Worm (Caenorhabditis elegans) whole organism, L3 larva: ENCODE data around the gene C41A3.2.

Source experiments
- R02D3.7 ChIP-seq: fragments of 150-350 bp; optimal IDR thresholded peaks from 2 replicates; lab custom pipeline; 2014; ENCODE audit warnings: missing biosample characterization, missing genetic modification characterization
- aly-2 ChIP-seq: fragments of 150-350 bp; optimal IDR thresholded peaks from 2 replicates; lab custom pipeline; 2014; ENCODE audit warnings: missing biosample characterization, missing genetic modification characterization
- ama-1 ChIP-seq: fragments of 150-350 bp; optimal IDR thresholded peaks from 2 replicates; lab custom pipeline; 2018
- ceh-16 ChIP-seq: sonication (generic microtip); optimal IDR thresholded peaks from 2 replicates; lab custom pipeline; 2017; ENCODE audit warnings: missing biosample characterization, missing genetic modification characterization
- ceh-28 ChIP-seq: fragments of 150-350 bp; optimal IDR thresholded peaks from 2 replicates; lab custom pipeline; 2014; ENCODE audit warnings: missing biosample characterization, missing genetic modification reagents, missing genetic modification characterization
- ceh-9 ChIP-seq: sonication (generic microtip); optimal IDR thresholded peaks from 2 replicates; lab custom pipeline; 2018; ENCODE audit warnings: missing biosample characterization, missing genetic modification characterization
- egl-27 ChIP-seq: sonication (generic microtip); optimal IDR thresholded peaks from 4 replicates; lab custom pipeline; 2017; ENCODE audit warnings: missing biosample characterization, missing genetic modification reagents, missing genetic modification characterization
- egl-5 ChIP-seq: fragments of 150-350 bp; optimal IDR thresholded peaks from 2 replicates; lab custom pipeline; 2017; ENCODE audit warnings: missing biosample characterization, missing genetic modification reagents, missing genetic modification characterization, inconsistent platforms
- elt-2 ChIP-seq: sonication (generic microtip); optimal IDR thresholded peaks from 2 replicates; lab custom pipeline; 2016; ENCODE audit warnings: missing genetic modification reagents, mild to moderate bottlenecking, missing genetic modification characterization, missing compliant biosample characterization
- fkh-2 ChIP-seq: fragments of 150-350 bp; optimal IDR thresholded peaks from 2 replicates; lab custom pipeline; 2014; ENCODE audit warnings: missing biosample characterization, missing genetic modification reagents, missing genetic modification characterization
- hmg-11 ChIP-seq: sonication (generic microtip); optimal IDR thresholded peaks from 2 replicates; lab custom pipeline; 2016; ENCODE audit warnings: missing genetic modification characterization, missing compliant biosample characterization
- jun-1 ChIP-seq: fragments of 150-350 bp; optimal IDR thresholded peaks from 2 replicates; lab custom pipeline; 2014; ENCODE audit warnings: missing biosample characterization, missing genetic modification reagents, missing genetic modification characterization
- lin-15B ChIP-seq: fragments of 150-350 bp; optimal IDR thresholded peaks from 2 replicates; lab custom pipeline; 2014; ENCODE audit warnings: missing biosample characterization, missing genetic modification characterization
- lin-39 ChIP-seq: fragments of 150-350 bp; optimal IDR thresholded peaks from 2 replicates; lab custom pipeline; 2018; ENCODE audit warnings: missing biosample characterization, missing genetic modification reagents, missing genetic modification characterization
- lsy-12 ChIP-seq: sonication (generic microtip); optimal IDR thresholded peaks from 2 replicates; lab custom pipeline; 2016; ENCODE audit warnings: mild to moderate bottlenecking, missing genetic modification characterization, missing compliant biosample characterization
- mdl-1 ChIP-seq: fragments of 150-350 bp; optimal IDR thresholded peaks from 2 replicates; lab custom pipeline; 2014; ENCODE audit warnings: missing biosample characterization, missing genetic modification characterization
- mml-1 ChIP-seq: fragments of 150-350 bp; sonication (generic microtip); optimal IDR thresholded peaks from 3 replicates; lab custom pipeline; 2014; ENCODE audit warnings: missing biosample characterization, missing genetic modification characterization
- nfya-1 ChIP-seq: sonication (generic microtip); optimal IDR thresholded peaks from 2 replicates; lab custom pipeline; 2017; ENCODE audit warnings: missing genetic modification characterization, mild to moderate bottlenecking, missing compliant biosample characterization, antibody characterized with exemption, moderate library complexity; ENCODE audit not compliant: insufficient read depth
- nhr-11 ChIP-seq: fragments of 150-350 bp; optimal IDR thresholded peaks from 2 replicates; lab custom pipeline; 2014; ENCODE audit warnings: missing biosample characterization, missing genetic modification characterization
- nhr-237 ChIP-seq: fragments of 150-350 bp; optimal IDR thresholded peaks from 2 replicates; lab custom pipeline; 2014; ENCODE audit warnings: missing biosample characterization, missing genetic modification characterization
- nhr-25 ChIP-seq: sonication (generic microtip); optimal IDR thresholded peaks from 2 replicates; lab custom pipeline; 2017; ENCODE audit warnings: missing biosample characterization, missing genetic modification characterization
- nhr-43 ChIP-seq: sonication (generic microtip); optimal IDR thresholded peaks from 2 replicates; lab custom pipeline; 2016; ENCODE audit warnings: mild to moderate bottlenecking, missing genetic modification characterization, missing compliant biosample characterization; ENCODE audit not compliant: poor library complexity, severe bottlenecking
- nhr-67 ChIP-seq: fragments of 150-350 bp; optimal IDR thresholded peaks from 2 replicates; lab custom pipeline; 2014; ENCODE audit warnings: missing biosample characterization, missing genetic modification characterization
- pha-4 ChIP-seq: fragments of 150-350 bp; optimal IDR thresholded peaks from 2 replicates; lab custom pipeline; 2014; ENCODE audit warnings: missing biosample characterization, missing genetic modification reagents, missing genetic modification characterization
- pqm-1 ChIP-seq: fragments of 150-350 bp; optimal IDR thresholded peaks from 2 replicates; lab custom pipeline; 2017; ENCODE audit warnings: missing biosample characterization, missing genetic modification characterization, inconsistent platforms
- skn-1 ChIP-seq: fragments of 150-350 bp; optimal IDR thresholded peaks from 2 replicates; lab custom pipeline; 2014; ENCODE audit warnings: missing biosample characterization, missing genetic modification characterization
- snpc-4 ChIP-seq: fragments of 150-350 bp; optimal IDR thresholded peaks from 2 replicates; lab custom pipeline; 2014; ENCODE audit warnings: missing biosample characterization, missing genetic modification characterization
- unc-39 ChIP-seq: sonication (generic microtip); optimal IDR thresholded peaks from 4 replicates; lab custom pipeline; 2017; ENCODE audit warnings: missing biosample characterization, missing genetic modification characterization
- unc-62 ChIP-seq: fragments of 150-350 bp; sonication (generic microtip); optimal IDR thresholded peaks from 4 replicates; lab custom pipeline; 2014; ENCODE audit warnings: missing biosample characterization, missing genetic modification reagents, missing genetic modification characterization
- zag-1 ChIP-seq: fragments of 150-350 bp; optimal IDR thresholded peaks from 2 replicates; lab custom pipeline; 2014; ENCODE audit warnings: missing biosample characterization, missing genetic modification characterization
- ztf-4 ChIP-seq: fragments of 150-350 bp; optimal IDR thresholded peaks from 2 replicates; lab custom pipeline; 2014; ENCODE audit warnings: missing biosample characterization, missing genetic modification characterization

The C41A3.2 gene

DNA sequence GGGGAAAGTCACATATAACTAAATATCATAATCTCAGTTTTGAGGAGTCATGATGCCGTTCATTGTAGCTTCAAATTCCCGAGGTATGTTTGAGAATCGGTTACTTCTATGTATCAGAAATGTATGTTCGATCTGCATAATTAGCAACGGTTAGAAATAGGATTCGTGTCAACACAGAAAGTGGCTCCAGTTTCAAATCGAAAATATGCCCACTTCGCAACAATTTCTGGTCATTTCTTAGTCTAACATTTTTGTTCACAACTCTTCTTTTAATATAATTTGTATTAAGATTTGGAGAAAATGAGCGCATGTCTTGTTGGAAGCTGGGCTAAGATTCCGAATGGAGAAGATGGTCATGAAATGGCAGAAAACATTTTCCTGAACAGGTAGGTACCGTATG lies 640 bp downstream of the C41A3.2 start, which contains the start of gene pks-1:
pks-1 (plus strand) TSS at position 301 of the 400 bp plus-strand sequence.
- TF ChIP-seq ceh-16 (tag; lab: Kevin White, UChicago): no peak
- TF ChIP-seq, all 47 proteins: peak for 0

ce11 chrX:5407271-5407670 lies 6.9 kb downstream of the C41A3.2 start:
- TF ChIP-seq mdl-1 (no peak), ztf-4 (tag; lab: Kevin White, UChicago) (no peak), egl-27 (tag; lab: Kevin White, UChicago) (no peak), nhr-43 (tag; lab: Kevin White, UChicago) (peak; percentile 3), lin-39 (tag; lab: Kevin White, UChicago) (no peak), pha-4 (peak; percentile 28), elt-2 (tag; lab: Kevin White, UChicago) (peak; percentile 23), lsy-12 (tag; lab: Kevin White, UChicago) (peak; percentile 13), lin-15B (no peak), mml-1 (tag; lab: Kevin White, UChicago) (no peak), snpc-4 (no peak), unc-39 (tag; lab: Kevin White, UChicago) (no peak), hmg-11 (tag; lab: Kevin White, UChicago) (peak; percentile 36), ama-1 (lab: Kevin White, UChicago) (no peak)

DNA sequence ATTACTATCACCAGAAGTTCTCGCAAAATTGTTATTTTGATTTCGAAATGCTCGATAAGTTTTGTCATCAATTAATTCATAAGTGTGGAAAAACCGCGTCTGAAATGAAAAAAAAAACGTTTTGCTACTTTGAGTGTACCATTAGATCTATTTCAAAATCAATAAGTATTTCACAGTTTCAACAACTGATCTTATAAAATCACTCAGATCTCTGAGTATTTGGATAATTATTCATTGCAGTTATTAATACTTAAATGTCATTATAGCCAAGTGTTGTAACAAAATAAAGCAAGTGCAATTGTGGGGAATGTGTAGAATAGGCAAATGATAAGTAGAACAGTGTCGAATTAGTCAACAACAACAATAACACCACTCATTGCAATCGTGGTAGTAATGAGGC lies 7.8 kb downstream of the C41A3.2 start, which contains the start of gene C03F11.4:
C03F11.4 (minus strand) TSS at position 101 of the 400 bp plus-strand sequence.
- TF ChIP-seq nfya-1 (tag; lab: Kevin White, UChicago): no peak
- TF ChIP-seq egl-5: no peak
- TF ChIP-seq fkh-2: no peak
- TF ChIP-seq skn-1 (tag; lab: Kevin White, UChicago): no peak
- no peak for TF ChIP-seq R02D3.7
- no peak for TF ChIP-seq ceh-28 (tag; lab: Kevin White, UChicago)
- no peak for TF ChIP-seq nhr-43 (tag; lab: Kevin White, UChicago)
- no peak for TF ChIP-seq nhr-67
- TF ChIP-seq ceh-16 (tag; lab: Kevin White, UChicago): no peak

- TF ChIP-seq pqm-1 (tag; lab: Kevin White, UChicago) (peak; percentile 76), elt-2 (tag; lab: Kevin White, UChicago) (peak; percentile 87), lsy-12 (tag; lab: Kevin White, UChicago) (no peak)
These were observed 13.6 kb downstream of the C41A3.2 start, which contains the start of gene scav-1 for ce11 chrX:5400524-5400923. Gene scav-1 (minus strand): TSS chrX:5400584.

ce11 chrX:5397300-5397699 lies 16.9 kb downstream of the C41A3.2 start, which contains the start of gene C03F11.2:
Gene C03F11.2 (minus strand): TSS chrX:5397400.
- no peak for TF ChIP-seq zag-1 (tag; lab: Kevin White, UChicago)
- TF ChIP-seq, all 47 proteins: peak for 0

- TF ChIP-seq lin-15B (no peak), nhr-25 (tag; lab: Kevin White, UChicago) (no peak), unc-62 (GFP tag; lab: Kevin White, UChicago) (no peak), ama-1 (lab: Kevin White, UChicago) (no peak), ceh-9 (tag; lab: Kevin White, UChicago) (no peak), nhr-67 (no peak), zag-1 (tag; lab: Kevin White, UChicago) (no peak), nhr-43 (tag; lab: Kevin White, UChicago) (no peak), jun-1 (tag; lab: Kevin White, UChicago) (no peak), nhr-237 (tag; lab: Kevin White, UChicago) (no peak), ceh-28 (tag; lab: Kevin White, UChicago) (no peak), elt-2 (tag; lab: Kevin White, UChicago) (no peak), aly-2 (tag; lab: Kevin White, UChicago) (no peak), nhr-11 (tag; lab: Kevin White, UChicago) (no peak)
These were observed 26.5 kb downstream of the C41A3.2 start for ce11 chrX:5387629-5388028.
